Fruit fly (Drosophila melanogaster) whole organism, wandering third instar larva: Measurements from ENCODE around the gene Lamtor1.

Experiments
- Abd-B ChIP-seq: fragments of >200 bp; optimal IDR thresholded peaks from 2 replicates; lab custom pipeline; 2017; ENCODE audit warnings: missing biosample characterization, missing genetic modification characterization
- CG9705 ChIP-seq: fragments of 200-800 bp; sonication (Bioruptor generic); optimal IDR thresholded peaks from 2 replicates; lab custom pipeline; 2018; ENCODE audit warnings: missing biosample characterization, mild to moderate bottlenecking, missing genetic modification characterization
- CrebA ChIP-seq: fragments of 200-800 bp; sonication (Bioruptor generic); optimal IDR thresholded peaks from 2 replicates; lab custom pipeline; 2016; ENCODE audit warnings: missing biosample characterization, mild to moderate bottlenecking, missing genetic modification characterization, borderline replicate concordance
- Dfd ChIP-seq: fragments of >200 bp; optimal IDR thresholded peaks from 2 replicates; lab custom pipeline; 2017; ENCODE audit warnings: missing biosample characterization, missing genetic modification characterization
- Dif ChIP-seq: fragments of 200-275, 200-300 bp; sonication (Bioruptor generic); optimal IDR thresholded peaks from 2 replicates; lab custom pipeline; 2018; ENCODE audit warnings: missing biosample characterization, missing genetic modification characterization; ENCODE audit not compliant: partially characterized antibody
- GATAd ChIP-seq: sonication (Bioruptor generic); optimal IDR thresholded peaks from 2 replicates; lab custom pipeline; 2016; ENCODE audit warnings: missing biosample characterization, missing genetic modification characterization
- HLH106 ChIP-seq: fragments of 200-800 bp; optimal IDR thresholded peaks from 3 replicates; lab custom pipeline; 2019; ENCODE audit warnings: missing biosample characterization, mild to moderate bottlenecking, missing genetic modification characterization, moderate library complexity
- Hnf4 ChIP-seq: fragments of 200-800 bp; sonication (Bioruptor generic); optimal IDR thresholded peaks from 2 replicates; lab custom pipeline; 2016; ENCODE audit warnings: missing biosample characterization, mild to moderate bottlenecking, missing genetic modification characterization
- Hr78 ChIP-seq: fragments of >200 bp; optimal IDR thresholded peaks from 2 replicates; lab custom pipeline; 2017; ENCODE audit warnings: missing biosample characterization, missing genetic modification characterization
- Hr83 ChIP-seq: fragments of 200-300 bp; sonication (Bioruptor generic); optimal IDR thresholded peaks from 2 replicates; lab custom pipeline; 2016; ENCODE audit warnings: missing biosample characterization, mild to moderate bottlenecking, missing genetic modification characterization, moderate library complexity; ENCODE audit not compliant: poor library complexity, severe bottlenecking
- Jra ChIP-seq: sonication (Bioruptor generic); optimal IDR thresholded peaks from 2 replicates; lab custom pipeline; 2016; ENCODE audit warnings: missing biosample characterization, missing genetic modification characterization
- Mio ChIP-seq: sonication (Bioruptor generic); optimal IDR thresholded peaks from 2 replicates; lab custom pipeline; 2016; ENCODE audit warnings: missing biosample characterization, missing genetic modification characterization
- Myc ChIP-seq: fragments of >200 bp; optimal IDR thresholded peaks from 2 replicates; lab custom pipeline; 2017
- N ChIP-seq: fragments of >200 bp; optimal IDR thresholded peaks from 2 replicates; lab custom pipeline; 2018; ENCODE audit warnings: missing biosample characterization, missing external identifiers, missing genetic modification characterization
- OdsH ChIP-seq: fragments of 200-800 bp; sonication (Bioruptor generic); optimal IDR thresholded peaks from 2 replicates; lab custom pipeline; 2016; ENCODE audit warnings: missing biosample characterization, mild to moderate bottlenecking, missing genetic modification characterization
- Rel ChIP-seq, 2 experiments: fragments of 200-800 bp; sonication (Bioruptor generic) in 1 of 2; optimal IDR thresholded peaks; 2 replicates in 1 of 2; 3 replicates in 1 of 2; lab custom pipeline; 2016 to 2019; ENCODE audit warnings: mild to moderate bottlenecking in 2 of 2, missing biosample characterization in 2 of 2, missing genetic modification characterization in 2 of 2, moderate library complexity in 1 of 2
- Sp1 ChIP-seq: fragments of 200-800 bp; sonication (Bioruptor generic); optimal IDR thresholded peaks from 3 replicates; lab custom pipeline; 2019; ENCODE audit warnings: missing biosample characterization, mild to moderate bottlenecking, missing genetic modification characterization, moderate library complexity
- Vsx2 ChIP-seq: fragments of 200-300, 225-300 bp; sonication (Bioruptor generic); optimal IDR thresholded peaks from 2 replicates; lab custom pipeline; 2018; ENCODE audit warnings: missing biosample characterization, missing genetic modification characterization; ENCODE audit not compliant: partially characterized antibody
- br ChIP-seq: fragments of 200-800 bp; sonication (Bioruptor generic); optimal IDR thresholded peaks from 2 replicates; lab custom pipeline; 2016; ENCODE audit warnings: missing biosample characterization, missing genetic modification characterization
- brk ChIP-seq: fragments of 200-800 bp; sonication (Bioruptor generic); optimal IDR thresholded peaks from 2 replicates; lab custom pipeline; 2016; ENCODE audit warnings: missing biosample characterization, mild to moderate bottlenecking, missing genetic modification characterization
- dl ChIP-seq, 2 experiments: fragments of 175-275, 200-275 bp in 1 of 2; fragments of 200-275 bp in 1 of 2; sonication (Bioruptor generic); optimal IDR thresholded peaks; lab custom pipeline; 2018; ENCODE audit warnings: mild to moderate bottlenecking in 2 of 2, missing biosample characterization in 2 of 2, missing genetic modification characterization in 2 of 2, moderate library complexity in 2 of 2; ENCODE audit not compliant: partially characterized antibody in 2 of 2, insufficient read depth in 1 of 2
- dmrt93B ChIP-seq: fragments of 200-800 bp; sonication (Bioruptor generic); optimal IDR thresholded peaks from 2 replicates; lab custom pipeline; 2018; ENCODE audit warnings: missing biosample characterization, mild to moderate bottlenecking, missing genetic modification characterization
- dsf ChIP-seq: sonication (Bioruptor generic); optimal IDR thresholded peaks from 2 replicates; lab custom pipeline; 2016; ENCODE audit warnings: missing biosample characterization, missing genetic modification characterization, borderline replicate concordance
- ey ChIP-seq: fragments of 200-800 bp; sonication (Bioruptor generic); optimal IDR thresholded peaks from 2 replicates; lab custom pipeline; 2016; ENCODE audit warnings: missing biosample characterization, missing genetic modification characterization
- foxo ChIP-seq, 2 experiments: fragments of 200-800 bp; sonication (Bioruptor generic); optimal IDR thresholded peaks; 2 replicates in 1 of 2; 3 replicates in 1 of 2; lab custom pipeline; 2016 to 2017; ENCODE audit warnings: missing biosample characterization in 2 of 2, missing genetic modification characterization in 2 of 2
- fru ChIP-seq: fragments of 200-800 bp; sonication (Bioruptor generic); optimal IDR thresholded peaks from 3 replicates; lab custom pipeline; 2016; ENCODE audit warnings: missing biosample characterization, mild to moderate bottlenecking, missing genetic modification characterization
- h ChIP-seq: fragments of 200-800 bp; sonication (Bioruptor generic); optimal IDR thresholded peaks from 3 replicates; lab custom pipeline; 2016; ENCODE audit warnings: missing biosample characterization, mild to moderate bottlenecking, missing genetic modification characterization
- jim ChIP-seq: fragments of 175-275, 200-325 bp; sonication (Bioruptor generic); optimal IDR thresholded peaks from 2 replicates; lab custom pipeline; 2016; ENCODE audit warnings: missing biosample characterization, mild to moderate bottlenecking, missing genetic modification characterization
- lola ChIP-seq: fragments of >200 bp; optimal IDR thresholded peaks from 2 replicates; lab custom pipeline; 2017; ENCODE audit warnings: missing biosample characterization, missing genetic modification characterization
- pan ChIP-seq: fragments of >200 bp; optimal IDR thresholded peaks from 2 replicates; lab custom pipeline; 2017
- psq ChIP-seq: fragments of 200-800 bp; sonication (Bioruptor generic); optimal IDR thresholded peaks from 3 replicates; lab custom pipeline; 2017; ENCODE audit warnings: missing biosample characterization, mild to moderate bottlenecking, missing genetic modification characterization, moderate library complexity
- rgr ChIP-seq: fragments of 200-800 bp; sonication (Bioruptor generic); optimal IDR thresholded peaks from 3 replicates; lab custom pipeline; 2016; ENCODE audit warnings: missing biosample characterization, mild to moderate bottlenecking, missing genetic modification characterization
- sage ChIP-seq: fragments of 200-800 bp; sonication (Bioruptor generic); optimal IDR thresholded peaks from 2 replicates; lab custom pipeline; 2016; ENCODE audit warnings: missing biosample characterization, mild to moderate bottlenecking, missing genetic modification characterization
- sv ChIP-seq: fragments of 200-800 bp; sonication (Bioruptor generic); optimal IDR thresholded peaks from 3 replicates; lab custom pipeline; 2016; ENCODE audit warnings: missing biosample characterization, missing genetic modification characterization
- tai ChIP-seq: sonication (Bioruptor generic); optimal IDR thresholded peaks from 2 replicates; lab custom pipeline; 2016; ENCODE audit warnings: missing biosample characterization, missing genetic modification characterization
- usp ChIP-seq: fragments of >200 bp; optimal IDR thresholded peaks from 2 replicates; lab custom pipeline; 2017; ENCODE audit warnings: missing biosample characterization, missing genetic modification characterization
- woc ChIP-seq: sonication (Bioruptor generic); optimal IDR thresholded peaks from 2 replicates; lab custom pipeline; 2016; ENCODE audit warnings: missing biosample characterization, mild to moderate bottlenecking, missing genetic modification characterization

Gene Lamtor1

dm6 chr3L:19994015-19994414 is 34.8 kb downstream of the Lamtor1 start:
- TF ChIP-seq br (GFP tag; lab: Kevin White, UChicago): no peak
- TF ChIP-seq psq (GFP tag; lab: Kevin White, UChicago): no peak
- TF ChIP-seq Dif: no peak
- no peak for TF ChIP-seq usp (GFP tag; lab: Kevin White, UChicago)
- TF ChIP-seq Hr78: no peak
- no peak for TF ChIP-seq dl (GFP tag; optimal IDR thresholded peaks at IDR 0.05; lab: Kevin White, UChicago; ENCODE audit: insufficient read depth in 1 of 2, partially characterized antibody in 2 of 2)
- no peak for TF ChIP-seq Abd-B (GFP tag; lab: Kevin White, UChicago)
- TF ChIP-seq OdsH (GFP tag; lab: Kevin White, UChicago): no peak
- TF ChIP-seq Myc (lab: Kevin White, UChicago): no peak
- TF ChIP-seq tai (GFP tag; lab: Kevin White, UChicago): no peak
- no peak for TF ChIP-seq h (GFP tag; lab: Kevin White, UChicago)
- TF ChIP-seq Jra (GFP tag; lab: Kevin White, UChicago): no peak

DNA sequence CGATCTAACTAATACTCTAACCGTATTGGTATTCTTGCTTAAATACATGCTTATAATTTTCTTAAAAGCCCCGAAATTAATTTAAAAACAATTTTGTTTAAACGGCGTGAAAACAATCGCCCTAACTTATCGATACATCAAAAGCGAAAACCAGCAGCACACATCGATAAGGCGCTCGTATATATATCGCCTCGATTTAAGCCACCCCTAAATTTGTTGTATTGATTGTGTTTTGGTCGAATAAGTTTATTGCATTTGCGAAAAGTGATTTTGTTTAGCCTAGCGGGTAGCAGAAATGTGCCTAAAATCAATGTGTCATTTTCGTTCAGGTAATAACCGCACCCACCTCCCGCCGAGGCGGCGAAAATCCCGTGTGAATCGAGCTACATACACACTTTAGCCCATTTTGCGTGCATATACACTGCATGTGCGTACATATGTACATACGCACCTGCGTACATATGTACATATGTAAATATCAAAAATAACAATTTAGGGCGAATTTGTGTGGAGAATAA is 37.0 kb downstream of the Lamtor1 start, which contains the start of the genes CG7646 and Nca:
CG7646 (plus strand) TSS at position 174 of the 518 bp plus-strand sequence.
Nca (plus strand) TSS at position 174 of the 518 bp plus-strand sequence.
- TF ChIP-seq Vsx2 (GFP tag; lab: Kevin White, UChicago) (no peak), woc (GFP tag; lab: Kevin White, UChicago) (no peak), pan (lab: Kevin White, UChicago) (no peak), Rel (GFP tag; optimal IDR thresholded peaks at IDR 0.05; lab: Kevin White, UChicago) (no peak), Rel (tag; optimal IDR thresholded peaks at IDR 0.05; lab: Kevin White, UChicago) (no peak), CG9705 (GFP tag; lab: Kevin White, UChicago) (peak; percentile 22), Myc (lab: Kevin White, UChicago) (no peak), br (GFP tag; lab: Kevin White, UChicago) (no peak), rgr (GFP tag; lab: Kevin White, UChicago) (no peak), Dif (no peak), lola (GFP tag; lab: Kevin White, UChicago) (no peak), brk (GFP tag; lab: Kevin White, UChicago) (peak; percentile 30), OdsH (GFP tag; lab: Kevin White, UChicago) (no peak), Hr78 (no peak), foxo (GFP tag; optimal IDR thresholded peaks at IDR 0.05; lab: Kevin White, UChicago) (no peak), Jra (GFP tag; lab: Kevin White, UChicago) (peak; percentile 46), Dfd (GFP tag; lab: Kevin White, UChicago) (no peak), CrebA (GFP tag; lab: Kevin White, UChicago) (no peak), Sp1 (GFP tag; lab: Kevin White, UChicago) (no peak), ey (GFP tag; lab: Kevin White, UChicago) (no peak), GATAd (no peak), Hnf4 (GFP tag; lab: Kevin White, UChicago) (no peak), jim (no peak), HLH106 (tag; lab: Kevin White, UChicago) (no peak), Abd-B (GFP tag; lab: Kevin White, UChicago) (no peak), dsf (GFP tag; lab: Kevin White, UChicago) (no peak), sv (GFP tag; lab: Kevin White, UChicago) (no peak), N (GFP tag; lab: Kevin White, UChicago) (no peak), Hr83 (GFP tag; lab: Kevin White, UChicago) (peak; percentile 3), h (GFP tag; lab: Kevin White, UChicago) (peak; percentile 29), tai (GFP tag; lab: Kevin White, UChicago) (peak; percentile 5), sage (GFP tag; lab: Kevin White, UChicago) (no peak), Mio (GFP tag; lab: Kevin White, UChicago) (no peak), usp (GFP tag; lab: Kevin White, UChicago) (no peak), dl (GFP tag; optimal IDR thresholded peaks at IDR 0.05; lab: Kevin White, UChicago; ENCODE audit: insufficient read depth in 1 of 2, partially characterized antibody in 2 of 2) (no peak), dmrt93B (GFP tag; lab: Kevin White, UChicago) (no peak), fru (GFP tag; lab: Kevin White, UChicago) (no peak)
